Worm (Caenorhabditis elegans) whole organism, L2 larva: ENCODE results near the gene tag-294.

Source experiments
- gmeb-1 ChIP-seq: fragments of 150-350 bp; optimal IDR thresholded peaks from 2 replicates; lab custom pipeline; 2014; ENCODE audit warnings: missing biosample characterization, missing genetic modification characterization
- nhr-77 ChIP-seq: fragments of 150-350 bp; optimal IDR thresholded peaks from 2 replicates; lab custom pipeline; 2014; ENCODE audit warnings: missing biosample characterization, missing genetic modification characterization

DNA sequence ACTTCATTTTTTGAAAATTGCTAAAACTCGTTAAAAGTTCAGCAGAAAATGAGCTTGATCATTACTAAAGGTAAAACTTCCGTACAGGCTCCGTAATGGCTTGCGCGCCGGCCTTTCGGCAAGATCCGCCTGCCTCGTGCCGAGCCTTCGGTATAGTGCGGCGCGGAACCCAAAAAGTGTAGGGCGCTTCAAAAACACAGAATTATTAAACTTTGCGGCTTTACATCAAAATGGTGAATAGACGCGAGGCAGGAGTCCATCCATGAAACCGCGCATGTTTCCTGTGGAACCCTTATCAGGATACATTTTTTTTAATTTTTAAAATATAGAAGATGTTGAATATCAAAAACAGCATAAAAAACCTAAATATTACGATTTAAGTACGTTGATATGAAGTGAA lies 10.1 kb downstream of the tag-294 start:
- TF ChIP-seq nhr-77 (tag; lab: Kevin White, UChicago): no peak
- TF ChIP-seq gmeb-1 (tag; lab: Kevin White, UChicago): no peak
